Worm (Caenorhabditis elegans) whole organism, L2 larva: ENCODE data around the gene apx-1.

Experiments
- egl-27 ChIP-seq: sonication (generic microtip); optimal IDR thresholded peaks from 3 replicates; lab custom pipeline; 2017; ENCODE audit warnings: missing biosample characterization, missing genetic modification reagents, missing genetic modification characterization
- elt-1 ChIP-seq: fragments of 150-350 bp; optimal IDR thresholded peaks from 2 replicates; lab custom pipeline; 2014; ENCODE audit warnings: missing biosample characterization, missing genetic modification characterization
- lin-39 ChIP-seq: fragments of 150-350 bp; optimal IDR thresholded peaks from 2 replicates; lab custom pipeline; 2014; ENCODE audit warnings: missing biosample characterization, missing genetic modification reagents, missing genetic modification characterization
- nhr-25 ChIP-seq: fragments of 150-350 bp; sonication (generic microtip); optimal IDR thresholded peaks from 3 replicates; lab custom pipeline; 2014; ENCODE audit warnings: missing biosample characterization, missing genetic modification characterization
- unc-62 ChIP-seq: fragments of 150-350 bp; optimal IDR thresholded peaks from 2 replicates; lab custom pipeline; 2014; ENCODE audit warnings: missing biosample characterization, missing genetic modification reagents, missing genetic modification characterization

DNA sequence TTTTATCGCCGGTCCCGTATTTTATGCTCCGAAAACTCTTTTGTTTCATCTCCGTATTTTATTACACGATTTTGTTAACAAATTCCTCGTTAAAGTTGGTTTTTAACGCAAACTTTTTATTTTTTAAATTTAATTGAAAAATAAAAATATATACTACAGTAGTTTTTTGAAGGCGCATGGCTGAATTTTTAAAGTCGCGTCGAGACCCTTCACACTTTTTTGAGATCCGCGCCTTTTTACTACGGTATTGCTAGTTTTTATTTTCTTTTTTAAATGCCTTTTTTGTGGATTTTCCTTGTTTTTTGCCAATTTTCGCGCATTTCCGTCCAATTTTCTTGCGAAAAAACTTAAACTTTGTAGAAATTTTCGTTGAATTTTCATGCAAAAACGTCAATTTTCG is 5.6 kb upstream of the apx-1 start:
- no peak for TF ChIP-seq elt-1
- TF ChIP-seq lin-39: no peak
- no peak for TF ChIP-seq nhr-25 (tag; lab: Kevin White, UChicago)
- no peak for TF ChIP-seq unc-62 (GFP tag; lab: Kevin White, UChicago)
- TF ChIP-seq egl-27 (tag; lab: Kevin White, UChicago): no peak
